Worm (Caenorhabditis elegans) whole organism, late embryonic: ENCODE data around the gene fbxc-25.

Experiments
- Y22D7AL.16 ChIP-seq: sonication (generic microtip); optimal IDR thresholded peaks from 2 replicates; lab custom pipeline; 2016; ENCODE audit warnings: missing genetic modification characterization, missing compliant biosample characterization
- dmd-4 ChIP-seq: sonication (generic microtip); optimal IDR thresholded peaks from 2 replicates; lab custom pipeline; 2016; ENCODE audit warnings: borderline replicate concordance, missing genetic modification characterization, missing compliant biosample characterization
- elt-2 ChIP-seq: sonication (generic microtip); optimal IDR thresholded peaks from 2 replicates; lab custom pipeline; 2016; ENCODE audit warnings: missing genetic modification reagents, missing genetic modification characterization, missing compliant biosample characterization
- elt-4 ChIP-seq: sonication (generic microtip); optimal IDR thresholded peaks from 2 replicates; lab custom pipeline; 2016; ENCODE audit warnings: missing genetic modification characterization, missing compliant biosample characterization
- fax-1 ChIP-seq: sonication (generic microtip); optimal IDR thresholded peaks from 2 replicates; lab custom pipeline; 2016; ENCODE audit warnings: missing genotype, missing genetic modification characterization, missing compliant biosample characterization
- fkh-10 ChIP-seq: fragments of 150-350 bp; optimal IDR thresholded peaks from 2 replicates; lab custom pipeline; 2014; ENCODE audit warnings: missing biosample characterization, missing genetic modification reagents, missing genetic modification characterization
- npax-4 ChIP-seq: sonication (generic microtip); optimal IDR thresholded peaks from 2 replicates; lab custom pipeline; 2016; ENCODE audit warnings: missing genetic modification characterization, missing compliant biosample characterization
- pax-1 ChIP-seq: fragments of 150-350 bp; optimal IDR thresholded peaks from 2 replicates; lab custom pipeline; 2014; ENCODE audit warnings: missing biosample characterization, missing genetic modification characterization
- pqm-1 ChIP-seq: sonication (generic microtip); optimal IDR thresholded peaks from 2 replicates; lab custom pipeline; 2016; ENCODE audit warnings: missing genetic modification characterization, missing compliant biosample characterization
- ttx-3 ChIP-seq: sonication (generic microtip); optimal IDR thresholded peaks from 2 replicates; lab custom pipeline; 2016; ENCODE audit warnings: missing genetic modification reagents, missing genetic modification characterization, missing compliant biosample characterization

DNA sequence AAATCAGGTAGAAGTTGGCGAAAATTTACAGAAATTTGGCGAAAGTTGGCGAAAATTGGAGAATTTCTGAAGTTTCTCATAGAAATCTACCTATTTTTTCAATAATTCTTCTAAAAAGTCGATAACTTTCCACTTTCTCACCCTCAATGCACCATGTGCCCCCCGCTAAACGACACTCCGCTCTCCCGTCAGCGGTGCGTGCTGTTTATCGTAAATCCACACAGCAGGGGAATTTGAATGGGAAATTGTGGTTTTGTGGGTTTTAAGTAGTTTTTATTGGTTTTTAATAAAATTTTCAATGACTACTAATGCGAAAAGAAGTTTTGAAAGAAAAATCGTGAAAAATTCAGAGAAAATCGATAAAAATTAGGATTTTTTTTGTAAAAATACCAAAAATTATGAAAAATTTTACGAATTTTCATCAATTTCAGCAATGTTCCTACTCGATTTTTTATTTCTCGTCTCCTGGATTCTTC, 46.0 kb upstream of the fbxc-25 start, which contains the start of gene F43C11.6:
- TF ChIP-seq fkh-10 (GFP tag; lab: Kevin White, UChicago) (no peak), dmd-4 (tag; lab: Kevin White, UChicago) (no peak), elt-4 (no peak), pqm-1 (no peak), fax-1 (tag; lab: Kevin White, UChicago) (no peak), ttx-3 (tag; lab: Kevin White, UChicago) (no peak), pax-1 (tag; lab: Kevin White, UChicago) (no peak), elt-2 (tag; lab: Kevin White, UChicago) (no peak), Y22D7AL.16 (tag; lab: Kevin White, UChicago) (no peak), npax-4 (tag; lab: Kevin White, UChicago) (no peak)
